Worm (Caenorhabditis elegans) whole organism, L4 larva: ENCODE results near the gene C55C3.73.

Experiments
- F37D6.2 ChIP-seq: sonication (generic microtip); optimal IDR thresholded peaks from 2 replicates; lab custom pipeline; 2016; ENCODE audit warnings: mild to moderate bottlenecking, missing genetic modification characterization, missing compliant biosample characterization
- F49E8.2 ChIP-seq: sonication (generic microtip); optimal IDR thresholded peaks from 2 replicates; lab custom pipeline; 2016; ENCODE audit warnings: missing compliant biosample characterization, mild to moderate bottlenecking, missing genetic modification characterization, borderline replicate concordance
- Y105C5A.15 ChIP-seq: fragments of 200-800 bp; sonication (Bioruptor generic); IDR thresholded peaks from 2 replicates; pipeline ENCODE4 v1.3.6; 2022; ENCODE audit warnings: missing genetic modification characterization, missing compliant biosample characterization
- Y48G9A.11 ChIP-seq: fragments of 200-800 bp; sonication (Bioruptor generic); IDR thresholded peaks from 2 replicates; pipeline ENCODE4 v1.3.6; 2022; ENCODE audit warnings: missing genetic modification reagents, missing genetic modification characterization, missing compliant biosample characterization
- ZK337.2 ChIP-seq: fragments of 200-800 bp; sonication (Bioruptor generic); IDR thresholded peaks from 2 replicates; pipeline ENCODE4 v1.3.6; 2022; ENCODE audit warnings: missing genetic modification reagents, missing genetic modification characterization, missing compliant biosample characterization
- aha-1 ChIP-seq: fragments of 150-350 bp; peaks from one replicate; lab custom pipeline; 2014; ENCODE audit warnings: missing biosample characterization, missing genetic modification characterization
- arid-1 ChIP-seq: fragments of 200-800 bp; sonication (Bioruptor generic); conservative IDR thresholded peaks from 2 replicates; pipeline ENCODE4 v1.3.6; 2022; ENCODE audit warnings: missing genetic modification reagents, missing genetic modification characterization, missing compliant biosample characterization
- attf-4 ChIP-seq: sonication (generic microtip); optimal IDR thresholded peaks from 3 replicates; lab custom pipeline; 2017; ENCODE audit warnings: missing biosample characterization, missing genetic modification characterization
- ceh-62 ChIP-seq: sonication (generic microtip); optimal IDR thresholded peaks from 2 replicates; lab custom pipeline; 2017; ENCODE audit warnings: missing biosample characterization, missing genetic modification characterization
- cey-2 ChIP-seq: sonication (generic microtip); optimal IDR thresholded peaks from 3 replicates; lab custom pipeline; 2017; ENCODE audit warnings: missing genetic modification characterization, mild to moderate bottlenecking, missing compliant biosample characterization, antibody characterized with exemption, borderline replicate concordance; ENCODE audit not compliant: insufficient read depth
- daf-19 ChIP-seq: fragments of 200-800 bp; sonication (Bioruptor generic); conservative IDR thresholded peaks from 2 replicates; pipeline ENCODE4 v1.3.6; 2022; ENCODE audit warnings: missing genetic modification characterization, missing compliant biosample characterization
- dpl-1 ChIP-seq: fragments of 150-350 bp; optimal IDR thresholded peaks from 2 replicates; lab custom pipeline; 2014; ENCODE audit warnings: missing biosample characterization, missing genetic modification reagents, missing genetic modification characterization
- egl-43 ChIP-seq: fragments of 200-800 bp; sonication (Bioruptor generic); IDR thresholded peaks from 2 replicates; pipeline ENCODE4 v1.3.6; 2022; ENCODE audit warnings: missing genetic modification reagents, missing genetic modification characterization, missing compliant biosample characterization
- fkh-10 ChIP-seq: fragments of 150-350 bp; optimal IDR thresholded peaks from 2 replicates; lab custom pipeline; 2014; ENCODE audit warnings: missing biosample characterization, missing genetic modification reagents, missing genetic modification characterization
- gei-8 ChIP-seq: fragments of 200-800 bp; sonication (Bioruptor generic); optimal IDR thresholded peaks from 2 replicates; lab custom pipeline; 2018; ENCODE audit warnings: mild to moderate bottlenecking, missing genetic modification characterization, missing compliant biosample characterization
- hif-1 ChIP-seq, 2 experiments: sonication (generic microtip); optimal IDR thresholded peaks; 2 replicates each; lab custom pipeline; 2016 to 2017; ENCODE audit warnings: missing compliant biosample characterization in 2 of 2, missing genetic modification characterization in 2 of 2, missing genetic modification reagents in 2 of 2, missing genotype in 2 of 2, mild to moderate bottlenecking in 1 of 2
- hlh-30 ChIP-seq: sonication (generic microtip); optimal IDR thresholded peaks from 2 replicates; lab custom pipeline; 2017; ENCODE audit warnings: antibody characterized with exemption, mild to moderate bottlenecking, missing genetic modification characterization, missing compliant biosample characterization; ENCODE audit not compliant: insufficient read depth
- jun-1 ChIP-seq: fragments of 150-350 bp; optimal IDR thresholded peaks from 2 replicates; lab custom pipeline; 2014; ENCODE audit warnings: missing biosample characterization, missing genetic modification reagents, missing genetic modification characterization
- lim-7 ChIP-seq: fragments of 200-800 bp; sonication (Bioruptor generic); IDR thresholded peaks from 2 replicates; pipeline ENCODE4 v1.3.6; 2022; ENCODE audit warnings: missing genetic modification characterization, missing compliant biosample characterization
- lin-29 ChIP-seq: fragments of 200-800 bp; sonication (Bioruptor generic); IDR thresholded peaks from 2 replicates; pipeline ENCODE4 v1.3.6; 2022; ENCODE audit warnings: missing genetic modification reagents, missing genetic modification characterization, missing compliant biosample characterization
- lin-39 ChIP-seq: fragments of 150-350 bp; optimal IDR thresholded peaks from 2 replicates; lab custom pipeline; 2014; ENCODE audit warnings: missing biosample characterization, missing genetic modification reagents, missing genetic modification characterization
- lir-3 ChIP-seq: sonication (generic microtip); optimal IDR thresholded peaks from 2 replicates; lab custom pipeline; 2016; ENCODE audit warnings: mild to moderate bottlenecking, missing genetic modification characterization, missing compliant biosample characterization
- madf-5 ChIP-seq, 2 experiments: fragments of 200-800 bp; sonication (Bioruptor generic); IDR thresholded peaks; 2 replicates each; pipeline ENCODE4 v1.3.6; 2022; ENCODE audit warnings: missing compliant biosample characterization in 2 of 2, missing genetic modification characterization in 2 of 2
- madf-9 ChIP-seq: fragments of 200-800 bp; sonication (Bioruptor generic); conservative IDR thresholded peaks from 2 replicates; pipeline ENCODE4 v1.3.6; 2022; ENCODE audit warnings: missing genetic modification reagents, missing genetic modification characterization, missing compliant biosample characterization
- mdl-1 ChIP-seq, 2 experiments: fragments of 150-350 bp in 1 of 2; sonication (generic microtip) in 1 of 2; optimal IDR thresholded peaks; 2 replicates each; lab custom pipeline; 2014 to 2017; ENCODE audit warnings: missing biosample characterization in 2 of 2, missing genetic modification characterization in 2 of 2
- mxl-3 ChIP-seq: fragments of 200-800 bp; sonication (Bioruptor generic); optimal IDR thresholded peaks from 2 replicates; lab custom pipeline; 2018; ENCODE audit warnings: mild to moderate bottlenecking, missing genetic modification characterization, missing compliant biosample characterization
- nhr-10 ChIP-seq: fragments of 150-350 bp; optimal IDR thresholded peaks from 2 replicates; lab custom pipeline; 2014; ENCODE audit warnings: missing biosample characterization, missing genetic modification characterization
- nhr-237 ChIP-seq: sonication (generic microtip); optimal IDR thresholded peaks from 2 replicates; lab custom pipeline; 2017; ENCODE audit warnings: missing biosample characterization, missing genetic modification characterization
- nhr-25 ChIP-seq: sonication (generic microtip); optimal IDR thresholded peaks from 2 replicates; lab custom pipeline; 2017; ENCODE audit warnings: missing genetic modification characterization, mild to moderate bottlenecking, missing compliant biosample characterization, antibody characterized with exemption, moderate library complexity, borderline replicate concordance; ENCODE audit not compliant: insufficient read depth
- nhr-28 ChIP-seq: fragments of 150-350 bp; optimal IDR thresholded peaks from 2 replicates; lab custom pipeline; 2014; ENCODE audit warnings: missing biosample characterization, missing genetic modification characterization
- pha-4 ChIP-seq, 2 experiments: fragments of 150-350 bp in 1 of 2; fragments of 200-800 bp in 1 of 2; sonication (Bioruptor generic) in 1 of 2; IDR thresholded peaks in 1 of 2; optimal IDR thresholded peaks in 1 of 2; 2 replicates each; pipeline versions ENCODE4 v1.3.6 to Lab custom; 2014 to 2022; ENCODE audit warnings: missing genetic modification characterization in 2 of 2, missing genetic modification reagents in 2 of 2, missing biosample characterization in 1 of 2, missing compliant biosample characterization in 1 of 2
- skn-1 ChIP-seq: fragments of 150-350 bp; optimal IDR thresholded peaks from 2 replicates; lab custom pipeline; 2014; ENCODE audit warnings: missing biosample characterization, missing genetic modification characterization
- snpc-1.2 ChIP-seq: fragments of 200-800 bp; sonication (Bioruptor generic); IDR thresholded peaks from 2 replicates; pipeline ENCODE4 v1.3.6; 2022; ENCODE audit warnings: missing genetic modification reagents, missing genetic modification characterization, missing compliant biosample characterization
- tra-1 ChIP-seq: fragments of 200-800 bp; sonication (Bioruptor generic); IDR thresholded peaks from 2 replicates; pipeline ENCODE4 v1.3.6; 2022; ENCODE audit warnings: missing genetic modification reagents, missing genetic modification characterization, missing compliant biosample characterization
- unc-62 ChIP-seq, 3 experiments: fragments of 150-350 bp in 1 of 3; sonication (generic microtip); optimal IDR thresholded peaks in 2 of 3; peaks in 1 of 3; 1 replicate in 1 of 3; 2 replicates in 2 of 3; lab custom pipeline; 2014 to 2017; ENCODE audit warnings: missing biosample characterization in 3 of 3, missing genetic modification characterization in 3 of 3, missing genetic modification reagents in 3 of 3, missing genotype in 1 of 3
- vab-7 ChIP-seq: fragments of 200-800 bp; sonication (Bioruptor generic); IDR thresholded peaks from 2 replicates; pipeline ENCODE4 v1.3.6; 2022; ENCODE audit warnings: missing genetic modification reagents, missing genetic modification characterization, missing compliant biosample characterization

C55C3.73 gene

ce11 chrIV:5706603-5707002 lies 3.4 kb upstream of the C55C3.73 start:
- TF ChIP-seq hif-1 (tag; optimal IDR thresholded peaks at IDR 0.05; lab: Kevin White, UChicago) (no peak), ceh-62 (tag; lab: Kevin White, UChicago) (no peak), cey-2 (tag; lab: Kevin White, UChicago) (no peak), unc-62 (GFP tag; optimal IDR thresholded peaks at IDR 0.05 in 1 of 2; lab: Kevin White, UChicago) (peak in 1 of 2 experiments; percentile 46), unc-62 (tag; optimal IDR thresholded peaks at IDR 0.05; lab: Kevin White, UChicago) (no peak), vab-7 (GFP tag; lab: Robert Waterston, UW) (no peak), fkh-10 (no peak), skn-1 (tag; lab: Kevin White, UChicago) (no peak), arid-1 (GFP tag; lab: Robert Waterston, UW) (no peak), lin-29 (peak; percentile 41; the same call in 1 of the 2 replicates), snpc-1.2 (GFP tag; lab: Robert Waterston, UW) (no peak), mdl-1 (tag; optimal IDR thresholded peaks at IDR 0.05; lab: Kevin White, UChicago) (peak; percentile 3 to 8), F37D6.2 (tag; lab: Kevin White, UChicago) (no peak), mxl-3 (GFP tag; lab: Kevin White, UChicago) (peak; percentile 82), gei-8 (GFP tag; lab: Kevin White, UChicago) (no peak), daf-19 (GFP tag; lab: Robert Waterston, UW) (no peak), nhr-10 (tag; lab: Kevin White, UChicago) (no peak), Y105C5A.15 (GFP tag; lab: Robert Waterston, UW) (no peak), nhr-25 (peak; percentile 64), egl-43 (no peak)

- TF ChIP-seq lin-39 (no peak), pha-4 (GFP tag; IDR thresholded peaks at IDR 0.05; lab: Robert Waterston, UW) (no peak), pha-4 (tag; optimal IDR thresholded peaks at IDR 0.05; lab: Kevin White, UChicago) (no peak), dpl-1 (no peak), aha-1 (tag; lab: Kevin White, UChicago) (no peak), F49E8.2 (tag; lab: Kevin White, UChicago) (no peak), nhr-10 (tag; lab: Kevin White, UChicago) (no peak), nhr-28 (no peak), lir-3 (tag; lab: Kevin White, UChicago) (no peak), attf-4 (tag; lab: Kevin White, UChicago) (no peak), jun-1 (no peak), nhr-237 (tag; lab: Kevin White, UChicago) (no peak), Y48G9A.11 (no peak)
Observed at ce11 chrIV:5703917-5704316, 666 bp upstream of the C55C3.73 start.

DNA sequence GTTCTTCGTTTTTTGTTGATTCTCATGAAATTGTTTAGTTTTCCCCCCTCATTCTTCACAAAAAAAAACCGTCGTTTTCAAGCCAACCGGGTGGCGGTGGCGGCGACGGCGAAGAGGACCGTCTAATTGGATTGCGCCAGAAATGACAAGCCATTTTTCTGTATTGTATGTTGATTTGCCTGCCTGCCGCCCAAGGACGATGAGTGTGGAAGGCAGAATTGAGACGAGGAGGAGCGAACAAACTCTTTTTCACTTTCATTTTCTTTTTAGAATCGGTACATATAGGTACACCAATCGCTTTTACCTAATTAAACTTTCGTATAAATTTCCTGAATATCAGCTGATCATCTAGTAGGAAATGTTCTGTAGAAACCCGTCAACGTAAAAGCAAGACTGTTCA lies 1.6 kb downstream of the C55C3.73 start:
- TF ChIP-seq hlh-30 (no peak), nhr-25 (peak; percentile 17)

DNA sequence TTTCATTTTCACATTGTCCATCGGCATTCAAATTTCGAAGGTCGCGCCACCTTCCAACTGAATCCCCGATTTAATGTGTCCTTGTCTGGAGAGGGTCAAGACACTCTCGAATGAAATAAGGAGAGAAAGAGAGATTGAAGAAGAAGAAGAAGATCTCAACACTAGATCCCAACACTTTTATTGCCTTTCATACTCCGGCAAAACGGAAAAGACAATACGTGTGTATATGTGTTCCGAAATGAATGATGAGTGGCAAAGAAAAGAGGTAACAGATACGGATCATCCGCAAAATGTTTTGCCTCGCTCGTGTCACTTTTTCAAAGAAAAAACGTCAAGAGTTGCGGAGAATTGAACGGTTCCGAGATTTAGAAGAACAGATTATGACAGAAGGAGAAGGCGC lies 2.9 kb downstream of the C55C3.73 start:
- no peak for TF ChIP-seq ZK337.2
- TF ChIP-seq madf-9 (GFP tag; lab: Robert Waterston, UW): no peak
- peak; percentile 10 for TF ChIP-seq nhr-25
- TF ChIP-seq unc-62 (GFP tag; optimal IDR thresholded peaks at IDR 0.05 in 1 of 2; lab: Kevin White, UChicago): peak in 1 of 2 experiments; percentile 85
- no peak for TF ChIP-seq unc-62 (tag; optimal IDR thresholded peaks at IDR 0.05; lab: Kevin White, UChicago)

- TF ChIP-seq madf-5 (GFP tag; IDR thresholded peaks at IDR 0.05; lab: Robert Waterston, UW) (0 out of 4 replicates have a peak, but pooled peaks of 1 of the 2 experiments have one; percentile 5), lim-7 (0 out of 2 replicates have a peak, but pooled peaks have one; percentile 53), tra-1 (0 out of 2 replicates have a peak, but pooled peaks have one; percentile 31)
- TF ChIP-seq, all 104 proteins: peak for 3; not testable (repeated sequence) for 101
Observed at ce11 chrIV:5691189-5691588, 12.1 kb downstream of the C55C3.73 start.
